Worm (Caenorhabditis elegans): ENCODE data around the gene K09E2.3.

Gene K09E2.3

ce11 chrX:8714845-8715244 lies 42.0 kb downstream of the K09E2.3 start:
- TF ChIP-seq ztf-29 (GFP tag; IDR thresholded peaks at IDR 0.05) (no peak), med-1 (GFP tag; optimal IDR thresholded peaks at IDR 0.05; ENCODE audit: insufficient read depth) (no peak), ztf-23 (GFP tag; IDR thresholded peaks at IDR 0.05) (no peak), cog-1 (tag; optimal IDR thresholded peaks at IDR 0.05) (no peak), flt-1 (GFP tag; IDR thresholded peaks at IDR 0.05) (no peak), klf-2 (GFP tag; conservative IDR thresholded peaks at IDR 0.05) (no peak), T22C8.4 (GFP tag; IDR thresholded peaks at IDR 0.05) (no peak), tab-1 (GFP tag; IDR thresholded peaks at IDR 0.05) (no peak), ref-1 (GFP tag; conservative IDR thresholded peaks at IDR 0.05) (no peak)

ce11 chrX:8716822-8717221 lies 43.9 kb downstream of the K09E2.3 start, which contains the start of gene F53A9.7:
TSS of gene F53A9.7 (minus strand) at chrX:8716922.
- TF ChIP-seq klf-2 (GFP tag; conservative IDR thresholded peaks at IDR 0.05) (no peak), flt-1 (GFP tag; IDR thresholded peaks at IDR 0.05) (no peak), ref-1 (GFP tag; conservative IDR thresholded peaks at IDR 0.05) (no peak), cog-1 (tag; optimal IDR thresholded peaks at IDR 0.05) (no peak), med-1 (GFP tag; optimal IDR thresholded peaks at IDR 0.05; ENCODE audit: insufficient read depth) (no peak), ztf-29 (GFP tag; IDR thresholded peaks at IDR 0.05) (no peak), T22C8.4 (GFP tag; IDR thresholded peaks at IDR 0.05) (no peak), ztf-23 (GFP tag; IDR thresholded peaks at IDR 0.05) (no peak), tab-1 (GFP tag; IDR thresholded peaks at IDR 0.05) (no peak)

ce11 chrX:8718153-8718552 lies 45.3 kb downstream of the K09E2.3 start:
- no peak for TF ChIP-seq ref-1 (GFP tag; conservative IDR thresholded peaks at IDR 0.05)
- no peak for TF ChIP-seq med-1 (GFP tag; optimal IDR thresholded peaks at IDR 0.05; ENCODE audit: insufficient read depth)
- TF ChIP-seq flt-1 (GFP tag; IDR thresholded peaks at IDR 0.05), result no peak
- TF ChIP-seq cog-1 (tag; optimal IDR thresholded peaks at IDR 0.05), result no peak
- TF ChIP-seq ztf-29 (GFP tag; IDR thresholded peaks at IDR 0.05), result no peak
- TF ChIP-seq tab-1 (GFP tag; IDR thresholded peaks at IDR 0.05), result no peak
- no peak for TF ChIP-seq klf-2 (GFP tag; conservative IDR thresholded peaks at IDR 0.05)
- no peak for TF ChIP-seq ztf-23 (GFP tag; IDR thresholded peaks at IDR 0.05)
- TF ChIP-seq T22C8.4 (GFP tag; IDR thresholded peaks at IDR 0.05), result no peak

- TF ChIP-seq klf-2 (GFP tag; conservative IDR thresholded peaks at IDR 0.05) (no peak), flt-1 (GFP tag; IDR thresholded peaks at IDR 0.05) (no peak), ztf-29 (GFP tag; IDR thresholded peaks at IDR 0.05) (no peak), tab-1 (GFP tag; IDR thresholded peaks at IDR 0.05) (no peak), T22C8.4 (GFP tag; IDR thresholded peaks at IDR 0.05) (no peak), cog-1 (tag; optimal IDR thresholded peaks at IDR 0.05) (no peak)
Measured at ce11 chrX:8718856-8719255, 46.0 kb downstream of the K09E2.3 start, which contains the start of gene F53A9.8. TSS of gene F53A9.8 (minus strand) at chrX:8718904.

- TF ChIP-seq flt-1 (GFP tag; IDR thresholded peaks at IDR 0.05), result no peak
Measured at ce11 chrX:8719888-8720287, 47.0 kb downstream of the K09E2.3 start.

ce11 chrX:8720658-8721057 lies 47.8 kb downstream of the K09E2.3 start, which contains the start of gene F53A9.9:
TSS of gene F53A9.9 (minus strand) at chrX:8720758.
- TF ChIP-seq klf-2 (GFP tag; conservative IDR thresholded peaks at IDR 0.05), result no peak

- TF ChIP-seq med-1 (GFP tag; optimal IDR thresholded peaks at IDR 0.05; ENCODE audit: insufficient read depth) (no peak), tab-1 (GFP tag; IDR thresholded peaks at IDR 0.05) (no peak), ztf-29 (GFP tag; IDR thresholded peaks at IDR 0.05) (no peak), ref-1 (GFP tag; conservative IDR thresholded peaks at IDR 0.05) (no peak)
Measured at ce11 chrX:8721273-8721672, 48.4 kb downstream of the K09E2.3 start.

- TF ChIP-seq klf-2 (GFP tag; conservative IDR thresholded peaks at IDR 0.05), result no peak
- no peak for TF ChIP-seq tab-1 (GFP tag; IDR thresholded peaks at IDR 0.05)
- no peak for TF ChIP-seq ztf-29 (GFP tag; IDR thresholded peaks at IDR 0.05)
- no peak for TF ChIP-seq ztf-23 (GFP tag; IDR thresholded peaks at IDR 0.05)
- TF ChIP-seq T22C8.4 (GFP tag; IDR thresholded peaks at IDR 0.05), result no peak
- no peak for TF ChIP-seq med-1 (GFP tag; optimal IDR thresholded peaks at IDR 0.05; ENCODE audit: insufficient read depth)
- no peak for TF ChIP-seq cog-1 (tag; optimal IDR thresholded peaks at IDR 0.05)
- no peak for TF ChIP-seq flt-1 (GFP tag; IDR thresholded peaks at IDR 0.05)
- no peak for TF ChIP-seq ref-1 (GFP tag; conservative IDR thresholded peaks at IDR 0.05)
Measured at ce11 chrX:8723127-8723600, 50.3 kb downstream of the K09E2.3 start, which contains the start of gene tnt-2. TSS of gene tnt-2 (minus strand) at chrX:8723550.

ce11 chrX:8723840-8724239 lies 51.0 kb downstream of the K09E2.3 start:
- TF ChIP-seq tab-1 (GFP tag; IDR thresholded peaks at IDR 0.05), result no peak
- TF ChIP-seq cog-1 (tag; optimal IDR thresholded peaks at IDR 0.05), result peak; percentile 14
- no peak for TF ChIP-seq ztf-23 (GFP tag; IDR thresholded peaks at IDR 0.05)
- TF ChIP-seq T22C8.4 (GFP tag; IDR thresholded peaks at IDR 0.05), result no peak
- no peak for TF ChIP-seq flt-1 (GFP tag; IDR thresholded peaks at IDR 0.05)
- TF ChIP-seq med-1 (GFP tag; optimal IDR thresholded peaks at IDR 0.05; ENCODE audit: insufficient read depth), result no peak
- TF ChIP-seq klf-2 (GFP tag; conservative IDR thresholded peaks at IDR 0.05), result no peak
- no peak for TF ChIP-seq ztf-29 (GFP tag; IDR thresholded peaks at IDR 0.05)

- TF ChIP-seq tab-1 (GFP tag; IDR thresholded peaks at IDR 0.05) (no peak), ztf-29 (GFP tag; IDR thresholded peaks at IDR 0.05) (no peak), ref-1 (GFP tag; conservative IDR thresholded peaks at IDR 0.05) (no peak), cog-1 (tag; optimal IDR thresholded peaks at IDR 0.05) (no peak), med-1 (GFP tag; optimal IDR thresholded peaks at IDR 0.05; ENCODE audit: insufficient read depth) (no peak), flt-1 (GFP tag; IDR thresholded peaks at IDR 0.05) (no peak)
Measured at ce11 chrX:8727306-8727705, 54.4 kb downstream of the K09E2.3 start, which contains the start of gene EGAP4.1. TSS of gene EGAP4.1 (minus strand) at chrX:8727406.
